Worm (Caenorhabditis elegans): Measurements from ENCODE around the gene R05D3.8.

R05D3.8 gene

ce11 chrIII:8368619-8369018 is 10.5 kb upstream of the R05D3.8 start, which contains the start of gene R05D3.9:
Gene R05D3.9 (minus strand): TSS chrIII:8368719.
- TF ChIP-seq efl-1 (GFP tag; optimal IDR thresholded peaks at IDR 0.05), result no peak
- no peak for TF ChIP-seq tbx-9 (tag; optimal IDR thresholded peaks at IDR 0.05; ENCODE audit: borderline replicate concordance)
- no peak for TF ChIP-seq F37B4.10 (GFP tag; IDR thresholded peaks at IDR 0.05)

DNA sequence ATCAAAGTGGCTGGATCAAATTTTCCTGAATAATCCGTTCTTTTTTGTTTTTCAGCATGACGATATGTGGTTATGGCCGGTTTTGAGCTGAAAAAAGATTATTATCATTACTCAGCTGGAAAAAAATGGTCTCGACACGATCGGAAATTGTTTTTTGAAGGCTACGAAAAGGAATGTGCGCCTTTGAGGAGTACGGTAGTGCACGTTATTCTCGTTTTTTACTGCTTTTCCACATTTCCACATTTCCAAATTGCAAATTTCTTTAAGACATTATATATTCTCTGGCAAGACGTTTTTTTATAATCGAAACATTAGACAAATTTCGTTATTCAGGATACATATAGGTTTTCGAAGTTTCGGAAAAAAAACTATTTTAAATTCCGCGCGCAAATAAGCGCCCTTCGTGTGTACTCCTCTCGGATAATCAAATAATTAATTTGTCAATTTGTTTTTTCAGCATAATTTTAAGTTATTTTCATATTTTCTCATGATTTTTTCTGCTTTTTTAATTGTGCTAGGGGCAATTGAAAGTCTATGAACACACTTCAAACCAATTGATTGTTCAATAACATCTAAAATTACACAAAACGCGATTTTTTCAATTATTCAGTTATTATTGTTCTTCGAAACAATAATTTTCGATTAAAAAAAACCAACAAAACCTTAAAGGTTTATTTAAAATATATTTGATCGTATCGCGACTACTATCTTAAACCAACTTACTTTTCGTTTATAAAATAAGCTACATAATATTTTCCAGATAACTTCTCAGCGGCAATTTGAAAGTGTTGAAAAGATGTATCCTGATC is 5.3 kb upstream of the R05D3.8 start, which contains the start of gene R05D3.3:
R05D3.3 (plus strand) TSS at position 759 of the 809 bp plus-strand sequence.
- TF ChIP-seq efl-1 (GFP tag; optimal IDR thresholded peaks at IDR 0.05) (peak; percentile 1), madf-3 (GFP tag; IDR thresholded peaks at IDR 0.05) (no peak), ceh-91 (GFP tag; IDR thresholded peaks at IDR 0.05) (peak; percentile 84), lsl-1 (GFP tag; optimal IDR thresholded peaks at IDR 0.05) (peak; percentile 74), F33H1.4 (GFP tag; IDR thresholded peaks at IDR 0.05) (peak; percentile 55; the same call in 1 of the 2 replicates), egrh-3 (GFP tag; IDR thresholded peaks at IDR 0.05) (no peak), hrde-1 (tag; optimal IDR thresholded peaks at IDR 0.05; ENCODE audit: borderline replicate concordance) (no peak), madf-6 (GFP tag; IDR thresholded peaks at IDR 0.05) (peak; percentile 44)

DNA sequence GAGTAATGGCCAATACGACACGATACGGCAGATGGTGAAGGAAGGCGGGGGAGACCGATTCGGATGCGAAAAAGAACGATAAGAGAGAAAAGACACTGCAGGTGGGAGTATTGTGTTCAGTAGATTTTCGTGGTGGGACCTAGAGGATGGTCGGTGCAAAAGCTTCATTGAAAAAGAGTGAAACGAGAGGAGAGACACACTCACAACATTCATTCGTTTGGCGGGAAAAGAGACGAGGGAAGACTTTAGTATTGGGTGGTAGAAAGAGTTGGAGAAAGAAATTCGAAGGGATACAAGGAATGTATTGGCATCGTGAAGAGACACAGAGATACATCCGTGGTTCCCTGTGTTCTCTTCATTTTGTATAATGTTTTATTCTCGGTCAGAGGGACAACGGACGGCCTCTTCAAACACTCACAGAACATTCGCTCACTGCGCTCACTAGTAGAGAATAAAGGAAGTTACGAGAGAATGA is 1.7 kb downstream of the R05D3.8 start:
- TF ChIP-seq efl-1 (GFP tag; optimal IDR thresholded peaks at IDR 0.05), result no peak
- 0 out of 2 replicates have a peak, but pooled peaks have one; percentile 25 for TF ChIP-seq egl-44 (GFP tag; IDR thresholded peaks at IDR 0.05)
- peak; percentile 78 for TF ChIP-seq nhr-80 (tag; optimal IDR thresholded peaks at IDR 0.05)
- no peak for TF ChIP-seq snpc-4 (GFP tag; optimal IDR thresholded peaks at IDR 0.05)
- TF ChIP-seq snpc-4 (tag; optimal IDR thresholded peaks at IDR 0.05), result peak in 3 of 4 experiments; percentile 5 to 46 (median 39)
- TF ChIP-seq bed-2 (GFP tag; IDR thresholded peaks at IDR 0.05), result no peak
- no peak for TF ChIP-seq F22D6.2 (tag; optimal IDR thresholded peaks at IDR 0.05)
- TF ChIP-seq let-526 (GFP tag; IDR thresholded peaks at IDR 0.05), result no peak
- no peak for TF ChIP-seq nhr-90 (tag; optimal IDR thresholded peaks at IDR 0.05)
- peak; percentile 65; the same call in 1 of the 2 replicates for TF ChIP-seq ekl-4 (GFP tag; IDR thresholded peaks at IDR 0.05)
- TF ChIP-seq lin-54 (GFP tag; optimal IDR thresholded peaks at IDR 0.05), result no peak
- peak; percentile 8 for TF ChIP-seq gei-17 (GFP tag; optimal IDR thresholded peaks at IDR 0.05)
- TF ChIP-seq ztf-22 (GFP tag; optimal IDR thresholded peaks at IDR 0.05), result no peak
- TF ChIP-seq ZK185.1 (tag; optimal IDR thresholded peaks at IDR 0.05; ENCODE audit: poor library complexity, severe bottlenecking), result peak; percentile 53
- 0 out of 2 replicates have a peak, but pooled peaks have one; percentile 16 for TF ChIP-seq egrh-3 (GFP tag; IDR thresholded peaks at IDR 0.05)
- no peak for TF ChIP-seq nhr-27 (tag; optimal IDR thresholded peaks at IDR 0.05)
- TF ChIP-seq mes-4 (tag; optimal IDR thresholded peaks at IDR 0.05), result no peak
- no peak for TF ChIP-seq F39B2.1 (GFP tag; IDR thresholded peaks at IDR 0.05)
- peak; percentile 12 for TF ChIP-seq snpc-1.3 (tag; optimal IDR thresholded peaks at IDR 0.05; ENCODE audit: insufficient read depth)
- no peak for TF ChIP-seq rpc-1 (optimal IDR thresholded peaks at IDR 0.05)
- TF ChIP-seq rpc-1 (tag; optimal IDR thresholded peaks at IDR 0.05), result no peak
- peak; percentile 26 for TF ChIP-seq snpc-3.4 (tag; optimal IDR thresholded peaks at IDR 0.05)
- peak; percentile 43; the same call in 1 of the 2 replicates for TF ChIP-seq zfh-2 (GFP tag; conservative IDR thresholded peaks at IDR 0.05)
- 0 out of 2 replicates have a peak, but pooled peaks have one; percentile 54 for TF ChIP-seq nfyb-1 (GFP tag; IDR thresholded peaks at IDR 0.05)
- TF ChIP-seq ztf-26 (tag; optimal IDR thresholded peaks at IDR 0.05), result peak; percentile 44
- peak; percentile 59 for TF ChIP-seq dox-1 (GFP tag; IDR thresholded peaks at IDR 0.05)
- no peak for TF ChIP-seq ztf-6 (GFP tag; IDR thresholded peaks at IDR 0.05)
- TF ChIP-seq F10E7.11 (tag; optimal IDR thresholded peaks at IDR 0.05), result no peak
- TF ChIP-seq B0019.2 (GFP tag; conservative IDR thresholded peaks at IDR 0.05), result no peak
- TF ChIP-seq madf-10 (tag; optimal IDR thresholded peaks at IDR 0.05), result peak; percentile 54
- TF ChIP-seq madf-6 (GFP tag; IDR thresholded peaks at IDR 0.05), result peak; percentile 29
- peak; percentile 34 for TF ChIP-seq repo-1 (tag; optimal IDR thresholded peaks at IDR 0.05)
- peak; percentile 32 for TF ChIP-seq ama-1 (optimal IDR thresholded peaks at IDR 0.05)
- no peak for TF ChIP-seq ama-1 (GFP tag; optimal IDR thresholded peaks at IDR 0.05)
- no peak; the same call in 1 of the 2 replicates for TF ChIP-seq hsf-1 (GFP tag; IDR thresholded peaks at IDR 0.05)
- no peak for TF ChIP-seq rec-8 (tag; optimal IDR thresholded peaks at IDR 0.05)

All from whole organism, young adult.